Worm (Caenorhabditis elegans): Measurements from ENCODE around the gene D2007.2.

- TF ChIP-seq hmg-4 (GFP tag; optimal IDR thresholded peaks at IDR 0.05): peak; percentile 60
- no peak for TF ChIP-seq pes-1 (GFP tag; IDR thresholded peaks at IDR 0.05)
- TF ChIP-seq ceh-36 (tag; optimal IDR thresholded peaks at IDR 0.05): no peak
Observed at ce11 chrIII:8163788-8164423, 15.1 kb downstream of the D2007.2 start, which contains the start of gene prp-8.
